Fruit fly (Drosophila melanogaster) whole organism, prepupa: ENCODE measurements around the gene CG11596.

Experiments
- Blimp-1 ChIP-seq: fragments of 200-800 bp; sonication (Bioruptor generic); optimal IDR thresholded peaks from 3 replicates; lab custom pipeline; 2017; ENCODE audit warnings: missing biosample characterization, missing genetic modification characterization, mild to moderate bottlenecking, moderate library complexity, missing genetic modification reagents
- CG10631 ChIP-seq: fragments of 200-800 bp; sonication (Bioruptor generic); optimal IDR thresholded peaks from 2 replicates; lab custom pipeline; 2016; ENCODE audit warnings: missing biosample characterization, missing genetic modification characterization
- CG10669 ChIP-seq: fragments of 200-800 bp; sonication (Bioruptor generic); optimal IDR thresholded peaks from 3 replicates; lab custom pipeline; 2018; ENCODE audit warnings: missing biosample characterization, mild to moderate bottlenecking, missing genetic modification characterization, moderate library complexity
- CG11294 ChIP-seq: fragments of 200-800 bp; sonication (Bioruptor generic); IDR thresholded peaks from 2 replicates; pipeline ENCODE4 v1.3.6; 2022; ENCODE audit warnings: missing biosample characterization, missing genetic modification characterization
- CG11762 ChIP-seq: fragments of 200-800 bp; sonication (Bioruptor generic); optimal IDR thresholded peaks from 3 replicates; lab custom pipeline; 2016; ENCODE audit warnings: missing biosample characterization, missing genetic modification characterization; ENCODE audit not compliant: insufficient read depth
- CG15336 ChIP-seq: fragments of 200-800 bp; sonication (Bioruptor generic); IDR thresholded peaks from 2 replicates; pipeline ENCODE4 v1.3.6; 2022; ENCODE audit warnings: missing biosample characterization, missing genetic modification characterization
- CG1621 ChIP-seq: fragments of 200-800 bp; sonication (Bioruptor generic); optimal IDR thresholded peaks from 3 replicates; lab custom pipeline; 2018; ENCODE audit warnings: missing biosample characterization, mild to moderate bottlenecking, missing genetic modification characterization
- CG16779 ChIP-seq: fragments of 200-800 bp; sonication (Bioruptor generic); optimal IDR thresholded peaks from 3 replicates; lab custom pipeline; 2017; ENCODE audit warnings: missing biosample characterization, mild to moderate bottlenecking, missing genetic modification characterization
- CG3032 ChIP-seq: fragments of 200-800 bp; optimal IDR thresholded peaks from 2 replicates; lab custom pipeline; 2019; ENCODE audit warnings: missing biosample characterization, mild to moderate bottlenecking, missing genetic modification characterization, moderate library complexity
- CG31627 ChIP-seq: fragments of 200-800 bp; sonication (Bioruptor generic); optimal IDR thresholded peaks from 3 replicates; lab custom pipeline; 2016; ENCODE audit warnings: missing biosample characterization, missing genetic modification characterization
- CG32006 ChIP-seq: fragments of 200-800 bp; sonication (Bioruptor generic); optimal IDR thresholded peaks from 3 replicates; lab custom pipeline; 2017; ENCODE audit warnings: missing biosample characterization, mild to moderate bottlenecking, missing genetic modification characterization
- CG34406 ChIP-seq: fragments of 200-800 bp; sonication (Bioruptor generic); optimal IDR thresholded peaks from 3 replicates; lab custom pipeline; 2016; ENCODE audit warnings: missing biosample characterization, missing genetic modification characterization
- CG3919 ChIP-seq: fragments of 200-800 bp; sonication (Bioruptor generic); optimal IDR thresholded peaks from 3 replicates; lab custom pipeline; 2016; ENCODE audit warnings: missing biosample characterization, missing genetic modification characterization
- CG4318 ChIP-seq: fragments of 200-800 bp; sonication (Bioruptor generic); optimal IDR thresholded peaks from 3 replicates; lab custom pipeline; 2017; ENCODE audit warnings: missing biosample characterization, mild to moderate bottlenecking, missing genetic modification characterization
- CG6163 ChIP-seq: fragments of 200-800 bp; sonication (Bioruptor generic); IDR thresholded peaks from 3 replicates; pipeline ENCODE4 v1.3.6; 2022; ENCODE audit warnings: missing biosample characterization, missing genetic modification characterization
- CG6276 ChIP-seq: fragments of 200-800 bp; sonication (Bioruptor generic); optimal IDR thresholded peaks from 2 replicates; lab custom pipeline; 2017; ENCODE audit warnings: missing biosample characterization, mild to moderate bottlenecking, missing genetic modification characterization
- CG6792 ChIP-seq: fragments of 200-800 bp; sonication (Bioruptor generic); optimal IDR thresholded peaks from 3 replicates; lab custom pipeline; 2016; ENCODE audit warnings: missing biosample characterization, missing genetic modification characterization
- CG6808 ChIP-seq: fragments of 200-800 bp; sonication (Bioruptor generic); optimal IDR thresholded peaks from 3 replicates; lab custom pipeline; 2017; ENCODE audit warnings: missing biosample characterization, missing genetic modification characterization, mild to moderate bottlenecking, moderate library complexity, missing genetic modification reagents
- CG6854 ChIP-seq: fragments of 200-800 bp; sonication (Bioruptor generic); optimal IDR thresholded peaks from 2 replicates; lab custom pipeline; 2017; ENCODE audit warnings: missing biosample characterization, mild to moderate bottlenecking, missing genetic modification characterization
- CG7368 ChIP-seq: fragments of 200-800 bp; sonication (Bioruptor generic); optimal IDR thresholded peaks from 3 replicates; lab custom pipeline; 2016; ENCODE audit warnings: missing biosample characterization, missing genetic modification characterization
- CG8119 ChIP-seq: fragments of 200-800 bp; sonication (Bioruptor generic); IDR thresholded peaks from 3 replicates; pipeline ENCODE4 v1.3.6; 2022; ENCODE audit warnings: missing biosample characterization, missing genetic modification characterization
- CG8319 ChIP-seq: fragments of 200-800 bp; sonication (Bioruptor generic); optimal IDR thresholded peaks from 3 replicates; lab custom pipeline; 2016; ENCODE audit warnings: missing biosample characterization, missing genetic modification characterization
- CG8632 ChIP-seq: fragments of 200-800 bp; sonication (Bioruptor generic); optimal IDR thresholded peaks from 3 replicates; lab custom pipeline; 2016; ENCODE audit warnings: missing biosample characterization, missing genetic modification characterization
- CG9139 ChIP-seq: fragments of 200-800 bp; sonication (Bioruptor generic); optimal IDR thresholded peaks from 3 replicates; lab custom pipeline; 2017; ENCODE audit warnings: missing biosample characterization, mild to moderate bottlenecking, missing genetic modification characterization
- Eip75B ChIP-seq: fragments of 200-800 bp; sonication (Bioruptor generic); optimal IDR thresholded peaks from 3 replicates; lab custom pipeline; 2016; ENCODE audit warnings: missing biosample characterization, missing genetic modification characterization
- Eip78C ChIP-seq: fragments of 200-800 bp; sonication (Bioruptor generic); peaks from one replicate; lab custom pipeline; 2016; ENCODE audit warnings: missing biosample characterization, missing genetic modification characterization
- Eip93F ChIP-seq: fragments of 200-800 bp; sonication (Bioruptor generic); optimal IDR thresholded peaks from 2 replicates; lab custom pipeline; 2016; ENCODE audit warnings: missing biosample characterization, mild to moderate bottlenecking, missing genetic modification characterization
- Ets21C ChIP-seq: fragments of 200-800 bp; sonication (Bioruptor generic); optimal IDR thresholded peaks from 3 replicates; lab custom pipeline; 2016; ENCODE audit warnings: missing biosample characterization, missing genetic modification characterization
- Ets96B ChIP-seq: fragments of 200-800 bp; optimal IDR thresholded peaks from 2 replicates; lab custom pipeline; 2019; ENCODE audit warnings: missing biosample characterization, mild to moderate bottlenecking, missing genetic modification characterization, moderate library complexity
- Hr38 ChIP-seq: sonication (Bioruptor generic); optimal IDR thresholded peaks from 2 replicates; lab custom pipeline; 2016; ENCODE audit warnings: missing biosample characterization, missing genetic modification characterization
- Hr39 ChIP-seq: fragments of 200-800 bp; sonication (Bioruptor generic); optimal IDR thresholded peaks from 2 replicates; lab custom pipeline; 2016; ENCODE audit warnings: missing biosample characterization, missing genetic modification characterization
- Met ChIP-seq: fragments of 200-800 bp; sonication (Bioruptor generic); optimal IDR thresholded peaks from 3 replicates; lab custom pipeline; 2016; ENCODE audit warnings: missing biosample characterization, missing genetic modification characterization
- OdsH ChIP-seq: fragments of 200-800 bp; sonication (Bioruptor generic); optimal IDR thresholded peaks from 3 replicates; lab custom pipeline; 2016; ENCODE audit warnings: missing biosample characterization, missing genetic modification characterization
- Smox ChIP-seq: fragments of 200-800 bp; sonication (Bioruptor generic); optimal IDR thresholded peaks from 3 replicates; lab custom pipeline; 2016; ENCODE audit warnings: missing biosample characterization, missing genetic modification characterization
- Sox102F ChIP-seq: fragments of 200-800 bp; sonication (Bioruptor generic); optimal IDR thresholded peaks from 2 replicates; lab custom pipeline; 2016; ENCODE audit warnings: missing biosample characterization, mild to moderate bottlenecking, missing genetic modification characterization
- Sox14 ChIP-seq: fragments of 200-800 bp; sonication (Bioruptor generic); optimal IDR thresholded peaks from 3 replicates; lab custom pipeline; 2016; ENCODE audit warnings: missing biosample characterization, missing genetic modification characterization
- achi ChIP-seq: fragments of 200-800 bp; sonication (Bioruptor generic); optimal IDR thresholded peaks from 3 replicates; lab custom pipeline; 2016; ENCODE audit warnings: missing biosample characterization, missing genetic modification characterization
- acj6 ChIP-seq: fragments of 200-800 bp; sonication (Bioruptor generic); optimal IDR thresholded peaks from 3 replicates; lab custom pipeline; 2016; ENCODE audit warnings: missing biosample characterization, missing genetic modification characterization
- cyc ChIP-seq: fragments of 200-800 bp; sonication (Bioruptor generic); optimal IDR thresholded peaks from 3 replicates; lab custom pipeline; 2016; ENCODE audit warnings: missing biosample characterization, missing genetic modification characterization
- dac ChIP-seq: fragments of 200-800 bp; sonication (Bioruptor generic); optimal IDR thresholded peaks from 2 replicates; lab custom pipeline; 2017; ENCODE audit warnings: missing biosample characterization, mild to moderate bottlenecking, missing genetic modification characterization
- esn ChIP-seq: fragments of 200-800 bp; sonication (Bioruptor generic); optimal IDR thresholded peaks from 2 replicates; lab custom pipeline; 2016; ENCODE audit warnings: missing biosample characterization, mild to moderate bottlenecking, missing genetic modification characterization, moderate library complexity
- fd59A ChIP-seq: fragments of 200-800 bp; sonication (Bioruptor generic); optimal IDR thresholded peaks from 2 replicates; lab custom pipeline; 2017; ENCODE audit warnings: missing biosample characterization, mild to moderate bottlenecking, missing genetic modification characterization, missing genetic modification reagents
- fd85E ChIP-seq: fragments of 200-800 bp; sonication (Bioruptor generic); optimal IDR thresholded peaks from 3 replicates; lab custom pipeline; 2016; ENCODE audit warnings: missing biosample characterization, missing genetic modification characterization
- lz ChIP-seq: fragments of 200-800 bp; sonication (Bioruptor generic); optimal IDR thresholded peaks from 3 replicates; lab custom pipeline; 2016; ENCODE audit warnings: missing biosample characterization, missing genetic modification characterization
- net ChIP-seq: fragments of 200-800 bp; sonication (Bioruptor generic); optimal IDR thresholded peaks from 3 replicates; lab custom pipeline; 2016; ENCODE audit warnings: missing biosample characterization, missing genetic modification characterization
- pdm3 ChIP-seq: fragments of 200-800 bp; sonication (Bioruptor generic); optimal IDR thresholded peaks from 3 replicates; lab custom pipeline; 2016; ENCODE audit warnings: missing biosample characterization, missing genetic modification characterization
- salr ChIP-seq, 2 experiments: fragments of 200-800 bp; sonication (Bioruptor generic); optimal IDR thresholded peaks; 3 replicates each; lab custom pipeline; 2016 to 2018; ENCODE audit warnings: missing biosample characterization in 2 of 2, missing genetic modification characterization in 2 of 2, mild to moderate bottlenecking in 1 of 2
- spab ChIP-seq: fragments of 200-800 bp; sonication (Bioruptor generic); optimal IDR thresholded peaks from 2 replicates; lab custom pipeline; 2017; ENCODE audit warnings: missing biosample characterization, mild to moderate bottlenecking, missing genetic modification characterization, missing genetic modification reagents
- ss ChIP-seq, 2 experiments: fragments of 200-800 bp; sonication (Bioruptor generic); optimal IDR thresholded peaks; 2 replicates in 1 of 2; 3 replicates in 1 of 2; lab custom pipeline; 2017 to 2018; ENCODE audit warnings: mild to moderate bottlenecking in 2 of 2, missing biosample characterization in 2 of 2, missing genetic modification characterization in 2 of 2, moderate library complexity in 1 of 2
- svp ChIP-seq: fragments of 200-800 bp; sonication (Bioruptor generic); peaks from one replicate; lab custom pipeline; 2016; ENCODE audit warnings: missing biosample characterization, missing genetic modification characterization
- topi ChIP-seq: fragments of 200-800 bp; sonication (Bioruptor generic); optimal IDR thresholded peaks from 3 replicates; lab custom pipeline; 2016; ENCODE audit warnings: missing biosample characterization, missing genetic modification characterization
- vri ChIP-seq: fragments of 200-800 bp; sonication (Bioruptor generic); optimal IDR thresholded peaks from 3 replicates; lab custom pipeline; 2016; ENCODE audit warnings: missing biosample characterization, mild to moderate bottlenecking, missing genetic modification characterization

The CG11596 gene

DNA sequence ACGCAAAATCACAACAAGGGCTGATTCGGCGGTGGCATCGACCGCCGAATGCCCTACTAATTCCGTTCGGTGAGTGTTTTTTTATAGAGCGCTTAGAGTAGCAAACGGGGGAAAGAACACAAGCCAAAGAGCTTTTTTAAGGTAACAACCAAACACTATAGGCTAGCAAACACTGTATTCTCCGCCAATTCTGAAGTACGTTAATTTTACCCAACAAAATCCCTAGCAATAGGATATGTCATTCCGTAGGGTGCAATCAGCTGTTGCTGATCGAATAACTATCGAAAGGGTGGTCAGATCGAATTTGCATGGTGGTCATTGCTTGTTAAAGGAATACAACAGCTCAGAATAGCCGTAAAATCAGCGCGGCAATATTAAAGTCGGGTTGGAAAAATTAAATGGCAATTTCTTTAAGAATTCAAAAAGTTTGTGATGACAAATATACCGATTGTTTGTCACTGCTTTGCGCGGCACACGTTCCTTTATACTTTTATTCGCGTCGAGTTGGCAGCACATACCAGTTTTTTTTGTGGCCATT lies 19.7 kb upstream of the CG11596 start, which contains the start of gene mip130:
TSS of gene mip130 (plus strand) at position 513 of the 538 bp plus-strand sequence.
- peak; percentile 82 for TF ChIP-seq Met (GFP tag; lab: Kevin White, UChicago)
- peak; percentile 56 for TF ChIP-seq Eip75B (GFP tag; lab: Kevin White, UChicago)
- peak; percentile 27 to 60 for TF ChIP-seq ss (GFP tag; optimal IDR thresholded peaks at IDR 0.05; lab: Kevin White, UChicago)
- TF ChIP-seq svp (GFP tag; lab: Kevin White, UChicago) = peak; percentile 84
- TF ChIP-seq Smox = peak; percentile 37
- peak; percentile 65 for TF ChIP-seq cyc
- TF ChIP-seq OdsH = peak; percentile 47
- peak; percentile 34 for TF ChIP-seq spab (GFP tag; lab: Kevin White, UChicago)
- TF ChIP-seq dac = peak; percentile 5
- no peak for TF ChIP-seq fd59A
- peak; percentile 25 for TF ChIP-seq net
- peak; percentile 54 for TF ChIP-seq CG8632 (GFP tag; lab: Kevin White, UChicago)
- TF ChIP-seq CG10669 (GFP tag; lab: Kevin White, UChicago) = peak; percentile 61
- peak; percentile 60 for TF ChIP-seq CG3919 (GFP tag; lab: Kevin White, UChicago)
- peak; percentile 13 for TF ChIP-seq CG31627
- peak; percentile 45 for TF ChIP-seq CG6276 (GFP tag; lab: Kevin White, UChicago)
- peak; percentile 56 for TF ChIP-seq pdm3
- TF ChIP-seq achi (GFP tag; lab: Kevin White, UChicago) = peak; percentile 58
- no peak for TF ChIP-seq fd85E (GFP tag; lab: Kevin White, UChicago)
- TF ChIP-seq CG6792 (GFP tag; lab: Kevin White, UChicago) = peak; percentile 53
- TF ChIP-seq CG9139 (GFP tag; lab: Kevin White, UChicago) = no peak
- TF ChIP-seq CG10631 (GFP tag; lab: Kevin White, UChicago) = peak; percentile 60
- peak; percentile 40 for TF ChIP-seq vri (GFP tag; lab: Kevin White, UChicago)
- TF ChIP-seq acj6 (GFP tag; lab: Kevin White, UChicago) = peak; percentile 37
- peak; percentile 51 for TF ChIP-seq CG7368 (GFP tag; lab: Kevin White, UChicago)
- no peak for TF ChIP-seq CG11294 (GFP tag; lab: Robert Waterston, UW)
- peak; percentile 24 for TF ChIP-seq CG16779 (tag; lab: Kevin White, UChicago)
- peak; percentile 62 for TF ChIP-seq CG32006 (GFP tag; lab: Kevin White, UChicago)
- TF ChIP-seq CG3032 (tag; lab: Kevin White, UChicago) = peak; percentile 60
- TF ChIP-seq CG6163 = peak; percentile 27; the same call in 1 of the 3 replicates
- TF ChIP-seq salr (GFP tag; optimal IDR thresholded peaks at IDR 0.05; lab: Kevin White, UChicago) = no peak
- peak; percentile 31 for TF ChIP-seq Hr39 (GFP tag; lab: Kevin White, UChicago)
- no peak for TF ChIP-seq Blimp-1 (GFP tag; lab: Kevin White, UChicago)
- TF ChIP-seq topi = peak; percentile 71
- TF ChIP-seq Sox14 (GFP tag; lab: Kevin White, UChicago) = peak; percentile 55
- TF ChIP-seq CG34406 (GFP tag; lab: Kevin White, UChicago) = peak; percentile 63
- no peak for TF ChIP-seq Ets21C (GFP tag; lab: Kevin White, UChicago)
- TF ChIP-seq CG4318 = no peak
- peak; percentile 1 for TF ChIP-seq CG11762 (GFP tag; lab: Kevin White, UChicago)
- TF ChIP-seq Hr38 (GFP tag; lab: Kevin White, UChicago) = no peak
- TF ChIP-seq Eip78C (GFP tag; lab: Kevin White, UChicago) = peak; percentile 89
- no peak for TF ChIP-seq CG8319 (GFP tag; lab: Kevin White, UChicago)
- TF ChIP-seq CG8119 = peak; percentile 47; the same call in 2 of the 3 replicates
- TF ChIP-seq CG6854 (GFP tag; lab: Kevin White, UChicago) = peak; percentile 27
- no peak for TF ChIP-seq Eip93F (GFP tag; lab: Kevin White, UChicago)
- peak; percentile 51 for TF ChIP-seq Sox102F (GFP tag; lab: Kevin White, UChicago)
- TF ChIP-seq CG15336 (GFP tag; lab: Robert Waterston, UW) = peak; percentile 69
- peak; percentile 56 for TF ChIP-seq Ets96B (tag; lab: Kevin White, UChicago)
- TF ChIP-seq CG6808 = peak; percentile 36
- peak; percentile 58 for TF ChIP-seq esn (GFP tag; lab: Kevin White, UChicago)
- peak; percentile 43 for TF ChIP-seq lz (GFP tag; lab: Kevin White, UChicago)
- no peak for TF ChIP-seq CG1621 (tag; lab: Kevin White, UChicago)
